Fruit fly (Drosophila melanogaster): ENCODE data around the gene CG14439.

dm6 chrX:6792891-6793290 lies 45.5 kb downstream of the CG14439 start:
- TF ChIP-seq CG8478 (optimal IDR thresholded peaks at IDR 0.05) (no peak), CTCF (optimal IDR thresholded peaks at IDR 0.05) (no peak)
